Fruit fly (Drosophila melanogaster) whole organism, prepupa: ENCODE measurements around the gene CG8560.

Source experiments
- CG11762 ChIP-seq: fragments of 200-800 bp; sonication (Bioruptor generic); optimal IDR thresholded peaks from 3 replicates; lab custom pipeline; 2016; ENCODE audit warnings: missing biosample characterization, missing genetic modification characterization; ENCODE audit not compliant: insufficient read depth
- Hr4 ChIP-seq: fragments of 200-800 bp; sonication (Bioruptor generic); optimal IDR thresholded peaks from 3 replicates; lab custom pipeline; 2016; ENCODE audit warnings: missing biosample characterization, missing genetic modification characterization
- Sox14 ChIP-seq: fragments of 200-800 bp; sonication (Bioruptor generic); optimal IDR thresholded peaks from 3 replicates; lab custom pipeline; 2016; ENCODE audit warnings: missing biosample characterization, missing genetic modification characterization
- dac ChIP-seq: fragments of 200-800 bp; sonication (Bioruptor generic); optimal IDR thresholded peaks from 2 replicates; lab custom pipeline; 2017; ENCODE audit warnings: missing biosample characterization, mild to moderate bottlenecking, missing genetic modification characterization
- lz ChIP-seq: fragments of 200-800 bp; sonication (Bioruptor generic); optimal IDR thresholded peaks from 3 replicates; lab custom pipeline; 2016; ENCODE audit warnings: missing biosample characterization, missing genetic modification characterization
- net ChIP-seq: fragments of 200-800 bp; sonication (Bioruptor generic); optimal IDR thresholded peaks from 3 replicates; lab custom pipeline; 2016; ENCODE audit warnings: missing biosample characterization, missing genetic modification characterization

dm6 chr3L:7364717-7365278, 39.2 kb downstream of the CG8560 start:
- TF ChIP-seq net (GFP tag; lab: Kevin White, UChicago) = no peak
- no peak for TF ChIP-seq CG11762
- no peak for TF ChIP-seq Sox14 (GFP tag; lab: Kevin White, UChicago)
- TF ChIP-seq Hr4 = no peak
- TF ChIP-seq dac (GFP tag; lab: Kevin White, UChicago) = no peak
- no peak for TF ChIP-seq lz (GFP tag; lab: Kevin White, UChicago)
